Fruit fly (Drosophila melanogaster): Measurements from ENCODE around the gene trn.

DNA sequence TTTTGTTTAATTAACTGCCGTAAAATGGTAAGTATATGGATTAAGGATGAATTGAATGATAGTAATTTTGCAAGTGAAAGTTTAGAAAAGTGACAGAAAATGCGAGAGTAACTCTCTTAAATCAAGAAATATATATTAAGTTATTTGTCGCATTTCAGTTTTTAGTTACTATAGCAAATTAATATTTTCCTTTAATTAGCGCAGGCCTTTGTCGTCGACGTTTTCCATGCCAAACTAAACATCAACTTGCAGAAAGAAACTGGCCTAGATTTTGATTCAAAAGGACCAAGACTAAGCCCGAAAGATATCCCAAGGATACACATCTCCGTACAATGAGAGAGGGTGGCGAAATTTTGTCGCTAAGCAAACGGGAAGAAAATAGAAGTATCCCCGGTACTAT is 26.9 kb upstream of the trn start, which contains the start of gene CG17300:
- no peak for TF ChIP-seq CTCF (optimal IDR thresholded peaks at IDR 0.05)
- no peak for TF ChIP-seq CG8478 (optimal IDR thresholded peaks at IDR 0.05)

Measured in S2 (cell line).